Fruit fly (Drosophila melanogaster): ENCODE data around the gene eIF4E1.

Gene eIF4E1

dm6 chr3L:9402157-9402890, at the start of gene eIF4E1 (continued):
- TF ChIP-seq ro (GFP tag; IDR thresholded peaks at IDR 0.05) = no peak
- peak; percentile 30 for TF ChIP-seq zen (tag; optimal IDR thresholded peaks at IDR 0.05)
- peak; percentile 3 for TF ChIP-seq ERR (GFP tag; optimal IDR thresholded peaks at IDR 0.05)
- TF ChIP-seq Hr51 (GFP tag; optimal IDR thresholded peaks at IDR 0.05) = no peak
- no peak for TF ChIP-seq CG7357 (GFP tag; IDR thresholded peaks at IDR 0.05)
- peak; percentile 65 for TF ChIP-seq Rfx (GFP tag; IDR thresholded peaks at IDR 0.05)
- no peak for TF ChIP-seq Tbp (GFP tag; optimal IDR thresholded peaks at IDR 0.05)
- peak; percentile 58 for TF ChIP-seq CG34224 (GFP tag; IDR thresholded peaks at IDR 0.05; ENCODE audit: partially characterized antibody)
- TF ChIP-seq CG10462 (GFP tag; optimal IDR thresholded peaks at IDR 0.05) = peak; percentile 75
- no peak for TF ChIP-seq HLHmδ (GFP tag; optimal IDR thresholded peaks at IDR 0.05)
- TF ChIP-seq dmrt11E (tag; optimal IDR thresholded peaks at IDR 0.05) = no peak
- TF ChIP-seq pzg (GFP tag; optimal IDR thresholded peaks at IDR 0.05) = peak; percentile 94
- no peak for TF ChIP-seq CG14050 (GFP tag; IDR thresholded peaks at IDR 0.05)
- no peak for TF ChIP-seq cas (GFP tag; IDR thresholded peaks at IDR 0.05)
- no peak for TF ChIP-seq gcm2 (GFP tag; optimal IDR thresholded peaks at IDR 0.05)
- peak; percentile 80 for TF ChIP-seq CG13287 (GFP tag; IDR thresholded peaks at IDR 0.05; ENCODE audit: partially characterized antibody)
- peak; percentile 27 for TF ChIP-seq NfI (GFP tag; optimal IDR thresholded peaks at IDR 0.05)
- no peak for TF ChIP-seq ewg (GFP tag; optimal IDR thresholded peaks at IDR 0.05)
- TF ChIP-seq CG8359 (GFP tag; optimal IDR thresholded peaks at IDR 0.05; ENCODE audit: borderline replicate concordance) = no peak
- no peak for TF ChIP-seq Sox100B (GFP tag; optimal IDR thresholded peaks at IDR 0.05)
- no peak for TF ChIP-seq da (GFP tag; optimal IDR thresholded peaks at IDR 0.05)
- TF ChIP-seq tap (tag; optimal IDR thresholded peaks at IDR 0.05) = no peak
- 0 out of 2 replicates have a peak, but pooled peaks have one; percentile 5 for TF ChIP-seq Nf-YA (GFP tag; IDR thresholded peaks at IDR 0.05)
- TF ChIP-seq CG2116 (GFP tag; optimal IDR thresholded peaks at IDR 0.05) = peak; percentile 98
- no peak for TF ChIP-seq Ssrp (tag; optimal IDR thresholded peaks at IDR 0.05)
- TF ChIP-seq CG32532 (GFP tag; IDR thresholded peaks at IDR 0.05) = no peak
- peak; percentile 62 for TF ChIP-seq ato (GFP tag; IDR thresholded peaks at IDR 0.05; ENCODE audit: partially characterized antibody)
- peak; percentile 2 for TF ChIP-seq lilli (GFP tag; optimal IDR thresholded peaks at IDR 0.05)
- TF ChIP-seq PHDP (tag; optimal IDR thresholded peaks at IDR 0.05) = no peak
- no peak for TF ChIP-seq tgo (GFP tag; IDR thresholded peaks at IDR 0.05)
- no peak for TF ChIP-seq Bteb2 (GFP tag; optimal IDR thresholded peaks at IDR 0.05)
- TF ChIP-seq Hey (tag; optimal IDR thresholded peaks at IDR 0.05) = no peak
- no peak for TF ChIP-seq Aef1 (GFP tag; IDR thresholded peaks at IDR 0.05)
- TF ChIP-seq CG10209 (GFP tag; optimal IDR thresholded peaks at IDR 0.05) = no peak
- TF ChIP-seq peb (GFP tag; IDR thresholded peaks at IDR 0.05) = no peak
- TF ChIP-seq Max (GFP tag; optimal IDR thresholded peaks at IDR 0.05) = peak; percentile 60
- TF ChIP-seq gem (tag; optimal IDR thresholded peaks at IDR 0.05) = peak; percentile 5
- no peak for TF ChIP-seq CG30431 (GFP tag; optimal IDR thresholded peaks at IDR 0.05)
- no peak for TF ChIP-seq CG7839 (tag; optimal IDR thresholded peaks at IDR 0.05)
- TF ChIP-seq CG12299 (tag; optimal IDR thresholded peaks at IDR 0.05) = no peak
- TF ChIP-seq CkIIα-i1 (GFP tag; IDR thresholded peaks at IDR 0.05) = no peak
- no peak for TF ChIP-seq CG14667 (GFP tag; IDR thresholded peaks at IDR 0.05)
- no peak for TF ChIP-seq shn (GFP tag; optimal IDR thresholded peaks at IDR 0.05)
- TF ChIP-seq prd (optimal IDR thresholded peaks at IDR 0.05) = no peak
- TF ChIP-seq prd (GFP tag; IDR thresholded peaks at IDR 0.05) = no peak; the same call in 2 of the 3 replicates
- peak; percentile 67 for TF ChIP-seq CG7963 (GFP tag; IDR thresholded peaks at IDR 0.05; ENCODE audit: partially characterized antibody)
- no peak for TF ChIP-seq CG6683 (GFP tag; optimal IDR thresholded peaks at IDR 0.05)
- TF ChIP-seq trem (tag; optimal IDR thresholded peaks at IDR 0.05) = peak; percentile 57
- TF ChIP-seq bigmax (GFP tag; optimal IDR thresholded peaks at IDR 0.05) = peak; percentile 14
- peak; percentile 13 for TF ChIP-seq CG2120 (GFP tag; optimal IDR thresholded peaks at IDR 0.05)
